Worm (Caenorhabditis elegans): Measurements from ENCODE around the gene F38B2.2.

- TF ChIP-seq jun-1 (tag; optimal IDR thresholded peaks at IDR 0.05) (no peak), aly-2 (tag; optimal IDR thresholded peaks at IDR 0.05) (no peak), nhr-102 (tag; optimal IDR thresholded peaks at IDR 0.05) (no peak), zag-1 (tag; optimal IDR thresholded peaks at IDR 0.05) (no peak), F49E8.2 (tag; optimal IDR thresholded peaks at IDR 0.05; ENCODE audit: borderline replicate concordance) (no peak), arid-1 (GFP tag; conservative IDR thresholded peaks at IDR 0.05) (no peak), ztf-11 (tag; optimal IDR thresholded peaks at IDR 0.05) (no peak)
Observed at ce11 chrX:11286246-11286645, 7.1 kb upstream of the F38B2.2 start, which contains the start of gene F38B2.3.

Measured in whole organism, L4 larva.